Worm (Caenorhabditis elegans) whole organism, L4 larva: ENCODE data around the gene B0524.2.

Experiments
- F49E8.2 ChIP-seq: sonication (generic microtip); optimal IDR thresholded peaks from 2 replicates; lab custom pipeline; 2016; ENCODE audit warnings: missing compliant biosample characterization, mild to moderate bottlenecking, missing genetic modification characterization, borderline replicate concordance
- lin-13 ChIP-seq: fragments of 150-350 bp; optimal IDR thresholded peaks from 2 replicates; lab custom pipeline; 2014; ENCODE audit warnings: missing biosample characterization, missing genetic modification reagents, missing genetic modification characterization
- nhr-77 ChIP-seq: fragments of 150-350 bp; optimal IDR thresholded peaks from 2 replicates; lab custom pipeline; 2014; ENCODE audit warnings: missing biosample characterization, missing genetic modification characterization

DNA sequence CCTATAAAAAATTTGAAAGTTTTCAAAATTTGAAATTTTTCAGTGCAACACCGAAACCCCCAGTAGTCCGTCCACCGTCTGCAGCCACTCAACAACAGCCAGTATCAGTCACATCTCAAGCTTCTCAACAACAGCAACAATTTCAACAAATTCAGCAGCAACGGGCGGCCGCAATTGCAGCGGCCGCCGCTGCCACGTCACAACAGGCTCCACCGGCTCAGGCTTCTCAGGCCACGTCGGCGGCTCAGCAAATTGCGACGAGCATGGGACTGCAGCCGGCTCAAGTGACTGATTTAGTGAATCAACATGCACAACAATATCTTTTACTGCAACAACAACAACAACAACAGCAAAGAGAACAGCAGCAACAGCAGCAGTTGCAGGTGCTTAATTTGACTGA, 40.3 kb downstream of the B0524.2 start:
- TF ChIP-seq nhr-77 (tag; lab: Kevin White, UChicago): no peak
- TF ChIP-seq lin-13 (GFP tag; lab: Kevin White, UChicago): no peak
- no peak for TF ChIP-seq F49E8.2 (tag; lab: Kevin White, UChicago)
